Worm (Caenorhabditis elegans) whole organism, mixed stage, embryonic: ENCODE measurements around the gene F54D10.9.
A peak's percentile ranks its signal among the peaks of the same experiment; 100 is the strongest.

Experiments used
- M03D4.4 ChIP-seq: sonication (generic microtip); optimal IDR thresholded peaks from 2 replicates; lab custom pipeline; 2017; ENCODE audit warnings: mild to moderate bottlenecking, missing genetic modification characterization, missing compliant biosample characterization
- bed-3 ChIP-seq: fragments of 200-800 bp; sonication (Bioruptor generic); optimal IDR thresholded peaks from 3 replicates; lab custom pipeline; 2018; ENCODE audit warnings: mild to moderate bottlenecking, missing genetic modification characterization, moderate library complexity, missing compliant biosample characterization
- blmp-1 ChIP-seq: fragments of 150-350 bp; optimal IDR thresholded peaks from 2 replicates; lab custom pipeline; 2014; ENCODE audit warnings: missing biosample characterization, missing genetic modification characterization
- ceh-39 ChIP-seq: fragments of 150-350 bp; optimal IDR thresholded peaks from 2 replicates; lab custom pipeline; 2014; ENCODE audit warnings: missing biosample characterization, missing genetic modification characterization
- ceh-43 ChIP-seq: fragments of 200-800 bp; sonication (Bioruptor generic); optimal IDR thresholded peaks from 2 replicates; lab custom pipeline; 2018; ENCODE audit warnings: mild to moderate bottlenecking, missing genetic modification characterization, moderate library complexity, missing compliant biosample characterization
- ces-1 ChIP-seq: fragments of 150-350 bp; optimal IDR thresholded peaks from 2 replicates; lab custom pipeline; 2014; ENCODE audit warnings: missing biosample characterization, missing genetic modification reagents, missing genetic modification characterization
- cnd-1 ChIP-seq: fragments of 200-800 bp; sonication (Bioruptor generic); optimal IDR thresholded peaks from 2 replicates; lab custom pipeline; 2018; ENCODE audit warnings: mild to moderate bottlenecking, missing genetic modification characterization, missing compliant biosample characterization
- drap-1 ChIP-seq: fragments of 200-800 bp; sonication (Bioruptor generic); optimal IDR thresholded peaks from 3 replicates; lab custom pipeline; 2018; ENCODE audit warnings: mild to moderate bottlenecking, missing genetic modification characterization, missing compliant biosample characterization
- elt-3 ChIP-seq: fragments of 150-350 bp; optimal IDR thresholded peaks from 2 replicates; lab custom pipeline; 2014; ENCODE audit warnings: missing biosample characterization, missing genetic modification characterization
- ham-2 ChIP-seq: fragments of 200-800 bp; sonication (Bioruptor generic); optimal IDR thresholded peaks from 2 replicates; lab custom pipeline; 2018; ENCODE audit warnings: mild to moderate bottlenecking, missing genetic modification characterization, missing compliant biosample characterization
- lin-13 ChIP-seq: fragments of 150-350 bp; optimal IDR thresholded peaks from 2 replicates; lab custom pipeline; 2014; ENCODE audit warnings: missing biosample characterization, missing genetic modification characterization
- lin-32 ChIP-seq: fragments of 200-800 bp; sonication (Bioruptor generic); optimal IDR thresholded peaks from 2 replicates; lab custom pipeline; 2018; ENCODE audit warnings: mild to moderate bottlenecking, missing genetic modification characterization, missing compliant biosample characterization
- lsy-2 ChIP-seq: fragments of 150-350 bp; optimal IDR thresholded peaks from 2 replicates; lab custom pipeline; 2014; ENCODE audit warnings: missing biosample characterization, missing genetic modification characterization
- mab-5 ChIP-seq: fragments of 150-350 bp; optimal IDR thresholded peaks from 2 replicates; lab custom pipeline; 2014; ENCODE audit warnings: missing biosample characterization, missing genetic modification characterization
- mep-1 ChIP-seq: fragments of 150-350 bp; optimal IDR thresholded peaks from 2 replicates; lab custom pipeline; 2017; ENCODE audit warnings: missing biosample characterization, missing genetic modification reagents, missing genetic modification characterization, inconsistent platforms
- mls-2 ChIP-seq: sonication (generic microtip); optimal IDR thresholded peaks from 2 replicates; lab custom pipeline; 2016; ENCODE audit warnings: mild to moderate bottlenecking, missing genetic modification characterization, moderate library complexity, missing compliant biosample characterization
- nhr-12 ChIP-seq: fragments of 150-350 bp; optimal IDR thresholded peaks from 2 replicates; lab custom pipeline; 2014; ENCODE audit warnings: missing biosample characterization, missing genetic modification characterization
- nhr-2 ChIP-seq: fragments of 150-350 bp; optimal IDR thresholded peaks from 2 replicates; lab custom pipeline; 2014; ENCODE audit warnings: missing biosample characterization, missing genetic modification characterization
- nhr-237 ChIP-seq: fragments of 150-350 bp; optimal IDR thresholded peaks from 2 replicates; lab custom pipeline; 2014; ENCODE audit warnings: missing biosample characterization, missing genetic modification characterization
- nhr-28 ChIP-seq: fragments of 150-350 bp; optimal IDR thresholded peaks from 2 replicates; lab custom pipeline; 2014; ENCODE audit warnings: missing biosample characterization, missing genetic modification characterization
- pha-4 ChIP-seq: fragments of 150-350 bp; optimal IDR thresholded peaks from 2 replicates; lab custom pipeline; 2018; ENCODE audit warnings: missing biosample characterization, missing genetic modification reagents, missing genetic modification characterization
- sem-2 ChIP-seq: fragments of 200-800 bp; sonication (Bioruptor generic); optimal IDR thresholded peaks from 2 replicates; lab custom pipeline; 2018; ENCODE audit warnings: mild to moderate bottlenecking, missing genetic modification characterization, missing compliant biosample characterization
- snpc-4 ChIP-seq: fragments of 150-350 bp; optimal IDR thresholded peaks from 2 replicates; lab custom pipeline; 2014; ENCODE audit warnings: missing biosample characterization, missing genetic modification characterization
- sptf-1 ChIP-seq: sonication (generic microtip); optimal IDR thresholded peaks from 2 replicates; lab custom pipeline; 2017; ENCODE audit warnings: mild to moderate bottlenecking, missing genetic modification characterization, moderate library complexity, missing compliant biosample characterization
- tbx-8 ChIP-seq: fragments of 200-800 bp; sonication (Bioruptor generic); optimal IDR thresholded peaks from 2 replicates; lab custom pipeline; 2018; ENCODE audit warnings: mild to moderate bottlenecking, missing genetic modification characterization, moderate library complexity, missing compliant biosample characterization
- unc-120 ChIP-seq: sonication (generic microtip); optimal IDR thresholded peaks from 2 replicates; lab custom pipeline; 2017; ENCODE audit warnings: missing genetic modification characterization, missing compliant biosample characterization; ENCODE audit not compliant: poor library complexity, severe bottlenecking
- unc-39 ChIP-seq: fragments of 150-350 bp; optimal IDR thresholded peaks from 2 replicates; lab custom pipeline; 2014; ENCODE audit warnings: missing biosample characterization, missing genetic modification characterization
- unc-62 ChIP-seq: fragments of 150-350 bp; optimal IDR thresholded peaks from 2 replicates; lab custom pipeline; 2014; ENCODE audit warnings: missing biosample characterization, missing genetic modification reagents, missing genetic modification characterization
- zip-8 ChIP-seq: fragments of 150-350 bp; optimal IDR thresholded peaks from 2 replicates; lab custom pipeline; 2014; ENCODE audit warnings: missing biosample characterization, missing genetic modification characterization
- ztf-11 ChIP-seq: fragments of 150-350 bp; optimal IDR thresholded peaks from 2 replicates; lab custom pipeline; 2014; ENCODE audit warnings: missing biosample characterization, missing genetic modification characterization

F54D10.9 gene

DNA sequence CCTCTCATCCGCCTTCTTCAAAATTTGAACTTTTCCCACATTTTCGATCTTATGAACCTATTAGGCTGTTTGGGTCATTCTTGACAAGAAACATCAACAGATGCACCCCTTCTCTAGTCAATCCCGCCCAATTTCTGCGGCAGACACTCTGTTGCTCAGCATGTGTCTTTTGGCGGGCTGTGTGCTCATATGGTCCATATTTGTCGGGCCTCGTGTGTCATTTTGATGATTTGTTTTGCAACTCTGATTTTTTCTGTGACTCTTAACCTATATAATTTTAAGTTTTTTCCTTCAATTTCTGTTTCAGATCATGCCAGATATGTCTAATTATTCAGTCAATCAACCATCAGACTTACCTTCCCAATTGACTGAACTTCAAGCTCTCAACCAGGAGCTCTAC lies 45.1 kb downstream of the F54D10.9 start, which contains the start of gene T24E12.13:
T24E12.13 (plus strand) TSS at position 301 of the 400 bp plus-strand sequence.
- TF ChIP-seq sem-2 (GFP tag; lab: Kevin White, UChicago) = no peak
- TF ChIP-seq mep-1 (tag; lab: Kevin White, UChicago) = no peak
- TF ChIP-seq cnd-1 (tag; lab: Kevin White, UChicago) = no peak
- TF ChIP-seq lin-32 (GFP tag; lab: Kevin White, UChicago) = no peak
- no peak for TF ChIP-seq mls-2 (tag; lab: Kevin White, UChicago)
- no peak for TF ChIP-seq ceh-43 (GFP tag; lab: Kevin White, UChicago)
- no peak for TF ChIP-seq tbx-8 (GFP tag; lab: Kevin White, UChicago)
- TF ChIP-seq ces-1 (GFP tag; lab: Kevin White, UChicago) = no peak
- no peak for TF ChIP-seq lsy-2 (tag; lab: Kevin White, UChicago)
- TF ChIP-seq nhr-2 (tag; lab: Kevin White, UChicago) = no peak
- no peak for TF ChIP-seq snpc-4 (tag; lab: Kevin White, UChicago)

DNA sequence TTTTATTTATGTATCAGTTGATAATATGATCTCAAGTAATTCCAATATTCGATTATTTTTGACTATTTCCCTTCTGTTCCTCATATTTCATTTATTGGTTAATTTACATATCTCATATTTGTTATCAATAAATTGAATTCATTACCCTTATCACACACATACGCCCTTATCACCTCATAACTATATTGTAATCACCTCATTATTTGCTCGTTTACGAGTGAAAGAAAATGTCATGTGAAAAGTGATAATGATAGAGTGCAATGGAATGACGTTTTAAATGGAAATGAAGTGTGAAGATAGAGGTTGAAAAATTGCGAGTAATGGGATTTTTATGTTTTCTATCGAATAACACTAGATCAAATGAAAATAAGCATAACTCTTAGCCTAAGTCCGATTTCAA lies 45.7 kb downstream of the F54D10.9 start:
- TF ChIP-seq unc-120 (tag; lab: Kevin White, UChicago) = no peak
- no peak for TF ChIP-seq lin-13
- no peak for TF ChIP-seq unc-62 (GFP tag; lab: Kevin White, UChicago)
- TF ChIP-seq ceh-39 = no peak

DNA sequence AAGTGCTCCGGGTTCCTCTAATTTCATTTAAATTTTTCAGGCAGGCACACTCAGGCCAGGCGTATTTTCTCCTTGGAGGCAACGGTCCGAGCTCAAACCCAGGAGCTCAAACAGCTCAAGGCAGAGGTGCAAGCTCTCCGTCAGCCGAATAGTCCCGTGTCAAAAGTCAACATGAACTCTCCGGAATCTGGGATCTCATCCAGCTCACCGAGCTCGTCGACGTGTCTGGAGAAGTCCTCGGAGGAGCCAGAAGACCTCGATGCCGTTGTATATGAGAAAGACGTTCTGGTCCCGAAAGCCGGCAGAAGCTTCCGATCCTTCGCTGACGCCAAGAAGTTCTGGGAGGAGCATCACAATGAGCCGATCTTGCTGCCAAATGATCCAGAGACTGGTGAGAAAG lies 46.5 kb downstream of the F54D10.9 start:
- TF ChIP-seq mep-1 (tag; lab: Kevin White, UChicago) (no peak), nhr-12 (no peak), ceh-43 (GFP tag; lab: Kevin White, UChicago) (no peak), ham-2 (GFP tag; lab: Kevin White, UChicago) (no peak), elt-3 (tag; lab: Kevin White, UChicago) (no peak)

DNA sequence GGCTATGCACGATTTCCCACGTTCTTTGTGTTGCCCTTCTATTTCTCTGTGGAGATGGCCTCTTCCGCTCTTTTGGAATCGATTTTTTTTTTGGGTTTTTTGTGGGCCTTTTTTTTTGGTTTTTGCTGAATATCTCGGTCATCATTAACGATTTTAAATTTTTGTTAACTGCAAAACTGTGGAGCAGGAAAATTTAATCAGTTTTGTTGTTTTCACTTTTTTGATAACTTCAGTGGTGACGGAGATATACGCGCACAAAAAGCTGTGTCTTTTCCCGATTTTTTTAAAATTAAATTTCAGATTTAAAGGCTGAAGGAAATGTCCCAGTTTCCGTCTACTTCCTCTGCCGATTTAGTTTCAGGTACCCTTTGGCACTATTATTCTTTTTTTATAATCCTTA lies 47.0 kb downstream of the F54D10.9 start, which contains the start of gene T24E12.1:
T24E12.1 (plus strand) TSS at position 301 of the 400 bp plus-strand sequence.
- TF ChIP-seq pha-4 (no peak), lsy-2 (tag; lab: Kevin White, UChicago) (no peak), M03D4.4 (tag; lab: Kevin White, UChicago) (no peak), nhr-237 (tag; lab: Kevin White, UChicago) (no peak), mls-2 (tag; lab: Kevin White, UChicago) (no peak), ztf-11 (no peak), unc-120 (tag; lab: Kevin White, UChicago) (no peak), drap-1 (GFP tag; lab: Kevin White, UChicago) (no peak), nhr-28 (tag; lab: Kevin White, UChicago) (no peak), sem-2 (GFP tag; lab: Kevin White, UChicago) (no peak), tbx-8 (GFP tag; lab: Kevin White, UChicago) (no peak), unc-39 (no peak), blmp-1 (tag; lab: Kevin White, UChicago) (no peak), unc-62 (GFP tag; lab: Kevin White, UChicago) (no peak), sptf-1 (tag; lab: Kevin White, UChicago) (no peak), nhr-12 (no peak), ces-1 (GFP tag; lab: Kevin White, UChicago) (no peak), bed-3 (GFP tag; lab: Kevin White, UChicago) (no peak), ham-2 (GFP tag; lab: Kevin White, UChicago) (no peak), cnd-1 (tag; lab: Kevin White, UChicago) (no peak)

DNA sequence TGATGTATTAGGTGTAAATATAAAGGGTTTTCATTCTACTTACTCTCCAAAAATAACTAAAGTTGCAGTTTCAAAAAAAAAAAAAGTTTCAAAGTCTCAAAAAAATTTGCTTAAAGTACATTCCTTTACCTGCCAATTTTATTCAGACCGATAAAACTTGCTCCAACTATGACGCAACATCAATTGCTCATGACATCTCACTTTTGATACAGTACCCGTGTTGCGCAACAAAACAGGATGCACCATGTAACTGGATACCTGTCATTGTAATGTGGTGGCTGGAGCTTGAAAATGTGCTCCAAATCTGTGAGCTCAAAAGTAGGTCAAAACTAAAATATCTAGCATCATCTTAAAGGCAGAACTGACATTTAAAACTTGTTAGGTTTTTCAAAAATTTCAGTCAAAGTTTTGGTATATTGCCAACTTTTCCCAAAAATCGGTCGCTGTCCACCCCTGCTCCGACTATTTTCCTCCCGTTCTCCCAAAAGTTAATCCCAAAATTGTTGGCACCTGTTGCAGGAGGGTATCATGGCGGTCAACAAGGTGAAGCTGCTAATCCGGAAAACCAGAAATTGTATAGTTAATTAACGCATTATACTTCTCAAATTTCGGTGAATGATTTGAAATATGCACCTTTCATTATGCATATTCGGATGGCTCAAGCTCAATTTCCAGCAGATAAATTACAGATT lies 49.8 kb downstream of the F54D10.9 start, which contains the start of gene T24E12.2:
T24E12.2 (plus strand) TSS at position 642 of the 692 bp plus-strand sequence.
- TF ChIP-seq zip-8 (peak; percentile 99), drap-1 (GFP tag; lab: Kevin White, UChicago) (no peak), ham-2 (GFP tag; lab: Kevin White, UChicago) (no peak), elt-3 (tag; lab: Kevin White, UChicago) (no peak), mab-5 (tag; lab: Kevin White, UChicago) (no peak)
- TF ChIP-seq, all 35 proteins: peak for 1
